Worm (Caenorhabditis elegans) whole organism, L4/young adult: ENCODE measurements around the gene M05D6.8.

Experiments
- W03F9.2 ChIP-seq: fragments of 150-350 bp; optimal IDR thresholded peaks from 2 replicates; lab custom pipeline; 2014; ENCODE audit warnings: missing biosample characterization, missing genetic modification characterization
- dao-5 ChIP-seq: sonication (generic microtip); optimal IDR thresholded peaks from 2 replicates; lab custom pipeline; 2016; ENCODE audit warnings: missing genotype, missing genetic modification characterization, moderate library complexity, missing compliant biosample characterization
- him-1 ChIP-seq: sonication (generic microtip); optimal IDR thresholded peaks from 2 replicates; lab custom pipeline; 2016; ENCODE audit warnings: missing genotype, missing genetic modification reagents, missing genetic modification characterization, missing compliant biosample characterization

- TF ChIP-seq dao-5 (tag; lab: Kevin White, UChicago) (no peak), him-1 (tag; lab: Kevin White, UChicago) (no peak), W03F9.2 (tag; lab: Kevin White, UChicago) (no peak)
These were observed 13.5 kb upstream of the M05D6.8 start for ce11 chrII:8484546-8484945.
